Worm (Caenorhabditis elegans) whole organism, young adult: ENCODE measurements around the gene efa-6.

Experiments
- B0336.3 ChIP-seq: fragments of 200-800 bp; sonication (Bioruptor generic); IDR thresholded peaks from 2 replicates; pipeline ENCODE4 v1.3.6; 2022; ENCODE audit warnings: missing genetic modification characterization, missing compliant biosample characterization
- Y56A3A.18 ChIP-seq: fragments of 200-800 bp; sonication (Bioruptor generic); IDR thresholded peaks from 2 replicates; pipeline ENCODE4 v1.3.6; 2022; ENCODE audit warnings: missing genetic modification reagents, missing genetic modification characterization, missing compliant biosample characterization
- Y95B8A.8 ChIP-seq: fragments of 200-800 bp; sonication (Bioruptor generic); IDR thresholded peaks from 2 replicates; pipeline ENCODE4 v1.3.6; 2022; ENCODE audit warnings: missing genetic modification reagents, missing genetic modification characterization, missing compliant biosample characterization
- ceh-79 ChIP-seq: sonication (generic microtip); optimal IDR thresholded peaks from 2 replicates; lab custom pipeline; 2017; ENCODE audit warnings: mild to moderate bottlenecking, missing genetic modification characterization, missing compliant biosample characterization
- efl-1 ChIP-seq: fragments of 150-350 bp; optimal IDR thresholded peaks from 2 replicates; lab custom pipeline; 2014; ENCODE audit warnings: missing biosample characterization, missing genetic modification reagents, missing genetic modification characterization
- fkh-3 ChIP-seq: sonication (generic microtip); optimal IDR thresholded peaks from 2 replicates; lab custom pipeline; 2016; ENCODE audit warnings: mild to moderate bottlenecking, missing genetic modification characterization, missing compliant biosample characterization
- lsy-27 ChIP-seq: sonication (generic microtip); optimal IDR thresholded peaks from 2 replicates; lab custom pipeline; 2017; ENCODE audit warnings: missing genetic modification characterization, mild to moderate bottlenecking, missing compliant biosample characterization, antibody characterized with exemption, missing genotype, borderline replicate concordance; ENCODE audit not compliant: insufficient read depth
- madf-10 ChIP-seq: sonication (generic microtip); optimal IDR thresholded peaks from 2 replicates; lab custom pipeline; 2016; ENCODE audit warnings: mild to moderate bottlenecking, missing genetic modification characterization, missing compliant biosample characterization
- nfya-2 ChIP-seq: fragments of 200-800 bp; sonication (Bioruptor generic); IDR thresholded peaks from 2 replicates; pipeline ENCODE4 v1.3.6; 2022; ENCODE audit warnings: missing genetic modification reagents, missing genetic modification characterization, missing compliant biosample characterization
- snpc-1.3 ChIP-seq: sonication (generic microtip); optimal IDR thresholded peaks from 2 replicates; lab custom pipeline; 2017; ENCODE audit warnings: missing genetic modification characterization, mild to moderate bottlenecking, missing compliant biosample characterization, antibody characterized with exemption, moderate library complexity, missing genotype, missing genetic modification reagents; ENCODE audit not compliant: insufficient read depth

DNA sequence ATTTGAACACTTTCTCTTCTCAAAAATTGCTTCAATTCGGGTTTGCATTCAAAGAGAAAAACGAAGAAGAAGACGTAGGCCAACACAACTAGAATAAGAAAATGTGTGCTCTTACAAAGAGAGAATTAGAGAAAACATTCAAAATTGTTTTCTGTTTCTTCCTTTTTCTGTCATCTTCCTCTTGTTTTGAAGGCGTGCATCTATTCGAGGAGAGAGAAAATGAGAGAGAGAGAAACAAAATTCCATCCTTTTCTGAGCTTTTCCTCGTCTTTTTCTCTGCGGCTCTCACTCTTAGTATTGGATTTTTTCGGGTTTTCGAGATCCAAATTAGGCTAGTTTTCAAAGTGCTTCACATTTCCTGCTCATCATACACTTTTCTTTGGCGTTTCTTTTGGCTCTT is 37.0 kb upstream of the efa-6 start:
- no peak for TF ChIP-seq B0336.3 (GFP tag; lab: Robert Waterston, UW)
- no peak for TF ChIP-seq Y95B8A.8 (GFP tag; lab: Robert Waterston, UW)
- TF ChIP-seq Y56A3A.18 (GFP tag; lab: Robert Waterston, UW): no peak
- no peak for TF ChIP-seq snpc-1.3 (tag; lab: Kevin White, UChicago)
- no peak for TF ChIP-seq efl-1
- no peak for TF ChIP-seq nfya-2
- no peak for TF ChIP-seq madf-10 (tag; lab: Kevin White, UChicago)
- no peak for TF ChIP-seq fkh-3
- no peak for TF ChIP-seq ceh-79
- TF ChIP-seq lsy-27 (tag; lab: Kevin White, UChicago): no peak
